Worm (Caenorhabditis elegans): Measurements from ENCODE around the gene F23H12.5.

DNA sequence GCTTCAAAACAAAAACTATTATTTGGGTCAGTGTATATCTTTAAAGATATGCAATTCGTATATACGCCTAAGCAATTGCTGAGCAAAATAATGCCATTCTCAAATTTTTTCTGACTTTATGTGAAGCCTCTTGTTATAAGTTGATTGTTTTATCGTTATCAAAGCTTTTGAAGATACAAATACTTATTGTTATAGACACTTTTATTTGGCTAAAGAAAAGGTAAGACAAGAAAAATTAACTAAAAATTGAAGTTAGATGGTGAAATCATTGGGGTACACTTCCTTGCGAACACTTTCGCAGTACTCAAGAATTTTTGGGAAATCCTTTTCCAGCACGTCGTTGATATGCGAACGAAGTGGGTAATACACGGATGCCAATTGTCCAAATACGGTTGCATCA is 53.9 kb downstream of the F23H12.5 start:
- no peak for TF ChIP-seq ces-1 (GFP tag; optimal IDR thresholded peaks at IDR 0.05)
- no peak for TF ChIP-seq ztf-11 (tag; optimal IDR thresholded peaks at IDR 0.05)
- TF ChIP-seq hlh-1 (tag; optimal IDR thresholded peaks at IDR 0.05) = no peak
- TF ChIP-seq elt-1 (tag; optimal IDR thresholded peaks at IDR 0.05; ENCODE audit: borderline replicate concordance, insufficient read depth) = no peak
- no peak for TF ChIP-seq lin-32 (GFP tag; optimal IDR thresholded peaks at IDR 0.05)
- no peak for TF ChIP-seq sptf-1 (tag; optimal IDR thresholded peaks at IDR 0.05)
- no peak for TF ChIP-seq zip-8 (tag; optimal IDR thresholded peaks at IDR 0.05)
- TF ChIP-seq pha-4 (tag; optimal IDR thresholded peaks at IDR 0.05) = no peak

Data from whole organism, mixed stage, embryonic.